Worm (Caenorhabditis elegans) whole organism, young adult: ENCODE data around the gene sto-4.

Experiments
- B0261.1 ChIP-seq: sonication (generic microtip); optimal IDR thresholded peaks from 2 replicates; lab custom pipeline; 2016; ENCODE audit warnings: mild to moderate bottlenecking, missing genetic modification characterization, moderate library complexity, missing compliant biosample characterization
- K11D2.4 ChIP-seq: fragments of 200-800 bp; sonication (Bioruptor generic); IDR thresholded peaks from 2 replicates; pipeline ENCODE4 v1.3.6; 2022; ENCODE audit warnings: missing genetic modification reagents, missing genetic modification characterization, missing compliant biosample characterization
- ceh-27 ChIP-seq: fragments of 200-800 bp; sonication (Bioruptor generic); optimal IDR thresholded peaks from 2 replicates; lab custom pipeline; 2018; ENCODE audit warnings: mild to moderate bottlenecking, missing genetic modification characterization, moderate library complexity, missing compliant biosample characterization
- efl-1 ChIP-seq: fragments of 150-350 bp; optimal IDR thresholded peaks from 2 replicates; lab custom pipeline; 2014; ENCODE audit warnings: missing biosample characterization, missing genetic modification reagents, missing genetic modification characterization
- lir-1 ChIP-seq: fragments of 200-800 bp; sonication (Bioruptor generic); conservative IDR thresholded peaks from 2 replicates; pipeline ENCODE4 v1.3.6; 2022; ENCODE audit warnings: missing genetic modification reagents, missing genetic modification characterization, missing compliant biosample characterization
- mel-28 ChIP-seq: sonication (generic microtip); optimal IDR thresholded peaks from 2 replicates; lab custom pipeline; 2016; ENCODE audit warnings: borderline replicate concordance, mild to moderate bottlenecking, missing genetic modification characterization, missing compliant biosample characterization
- unc-130 ChIP-seq: sonication (generic microtip); optimal IDR thresholded peaks from 2 replicates; lab custom pipeline; 2016; ENCODE audit warnings: missing genetic modification reagents, missing genetic modification characterization, missing compliant biosample characterization

DNA sequence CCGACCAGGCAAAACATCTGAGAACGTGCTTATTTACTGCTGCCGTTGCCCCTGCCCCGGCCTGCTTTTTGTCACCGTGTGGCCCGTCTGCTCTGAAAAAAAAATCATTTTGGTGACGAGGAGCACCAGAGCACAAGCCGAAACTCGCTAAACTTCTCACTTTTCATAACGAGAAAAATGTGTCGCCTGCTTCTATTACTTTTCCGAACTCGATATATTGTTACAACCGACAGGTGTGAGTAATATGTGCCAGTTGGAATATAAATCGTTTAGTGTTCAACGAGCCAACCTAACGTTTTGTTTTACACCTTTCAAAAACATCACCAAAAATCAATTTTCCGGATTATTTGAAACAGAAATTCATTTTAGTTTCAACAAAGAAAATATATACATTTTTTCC lies 6.2 kb upstream of the sto-4 start:
- TF ChIP-seq B0261.1 (tag; lab: Kevin White, UChicago) (no peak), K11D2.4 (GFP tag; lab: Robert Waterston, UW) (no peak), ceh-27 (GFP tag; lab: Kevin White, UChicago) (no peak), efl-1 (GFP tag; lab: Kevin White, UChicago) (no peak), unc-130 (no peak), lir-1 (GFP tag; lab: Robert Waterston, UW) (no peak), mel-28 (tag; lab: Kevin White, UChicago) (no peak)
